Worm (Caenorhabditis elegans) whole organism, L3 larva: Measurements from ENCODE around the gene Y53G8AL.3.
A peak's percentile ranks its signal among the peaks of the same experiment; 100 is the strongest.

Experiments used
- R02D3.7 ChIP-seq: fragments of 150-350 bp; optimal IDR thresholded peaks from 2 replicates; lab custom pipeline; 2014; ENCODE audit warnings: missing biosample characterization, missing genetic modification characterization
- ZK546.5 ChIP-seq: sonication (generic microtip); optimal IDR thresholded peaks from 2 replicates; lab custom pipeline; 2017; ENCODE audit warnings: missing biosample characterization, missing genetic modification characterization
- aly-2 ChIP-seq: fragments of 150-350 bp; optimal IDR thresholded peaks from 2 replicates; lab custom pipeline; 2014; ENCODE audit warnings: missing biosample characterization, missing genetic modification characterization
- ama-1 ChIP-seq: fragments of 150-350 bp; optimal IDR thresholded peaks from 2 replicates; lab custom pipeline; 2018
- ceh-16 ChIP-seq: sonication (generic microtip); optimal IDR thresholded peaks from 2 replicates; lab custom pipeline; 2017; ENCODE audit warnings: missing biosample characterization, missing genetic modification characterization
- ceh-28 ChIP-seq: fragments of 150-350 bp; optimal IDR thresholded peaks from 2 replicates; lab custom pipeline; 2014; ENCODE audit warnings: missing biosample characterization, missing genetic modification reagents, missing genetic modification characterization
- ceh-82 ChIP-seq: fragments of 150-350 bp; optimal IDR thresholded peaks from 2 replicates; lab custom pipeline; 2014; ENCODE audit warnings: missing biosample characterization, missing genetic modification characterization
- ceh-9 ChIP-seq: sonication (generic microtip); optimal IDR thresholded peaks from 2 replicates; lab custom pipeline; 2018; ENCODE audit warnings: missing biosample characterization, missing genetic modification characterization
- daf-12 ChIP-seq: fragments of 150-350 bp; optimal IDR thresholded peaks from 2 replicates; lab custom pipeline; 2014; ENCODE audit warnings: missing biosample characterization, missing genetic modification reagents, missing genetic modification characterization
- egl-27 ChIP-seq: sonication (generic microtip); optimal IDR thresholded peaks from 4 replicates; lab custom pipeline; 2017; ENCODE audit warnings: missing biosample characterization, missing genetic modification reagents, missing genetic modification characterization
- egl-5 ChIP-seq: fragments of 150-350 bp; optimal IDR thresholded peaks from 2 replicates; lab custom pipeline; 2017; ENCODE audit warnings: missing biosample characterization, missing genetic modification reagents, missing genetic modification characterization, inconsistent platforms
- elt-1 ChIP-seq: fragments of 150-350 bp; optimal IDR thresholded peaks from 2 replicates; lab custom pipeline; 2014; ENCODE audit warnings: missing biosample characterization, missing genetic modification characterization
- elt-2 ChIP-seq: sonication (generic microtip); optimal IDR thresholded peaks from 2 replicates; lab custom pipeline; 2016; ENCODE audit warnings: missing genetic modification reagents, mild to moderate bottlenecking, missing genetic modification characterization, missing compliant biosample characterization
- elt-3 ChIP-seq, 3 experiments: fragments of 150-350 bp in 1 of 3; sonication (generic microtip) in 2 of 3; optimal IDR thresholded peaks; 2 replicates in 2 of 3; 4 replicates in 1 of 3; lab custom pipeline; 2014 to 2017; ENCODE audit warnings: missing biosample characterization in 3 of 3, missing genetic modification characterization in 3 of 3
- eor-1 ChIP-seq, 2 experiments: fragments of 150-350 bp; optimal IDR thresholded peaks; 2 replicates each; lab custom pipeline; 2014 to 2018; ENCODE audit warnings: missing biosample characterization in 2 of 2, missing genetic modification characterization in 2 of 2
- fkh-10 ChIP-seq: sonication (generic microtip); optimal IDR thresholded peaks from 2 replicates; lab custom pipeline; 2017; ENCODE audit warnings: missing biosample characterization, missing genetic modification reagents, missing genetic modification characterization
- fkh-2 ChIP-seq: fragments of 150-350 bp; optimal IDR thresholded peaks from 2 replicates; lab custom pipeline; 2014; ENCODE audit warnings: missing biosample characterization, missing genetic modification reagents, missing genetic modification characterization
- fos-1 ChIP-seq: fragments of 150-350 bp; optimal IDR thresholded peaks from 2 replicates; lab custom pipeline; 2014; ENCODE audit warnings: missing biosample characterization, missing genetic modification characterization
- hmg-11 ChIP-seq: sonication (generic microtip); optimal IDR thresholded peaks from 2 replicates; lab custom pipeline; 2016; ENCODE audit warnings: missing genetic modification characterization, missing compliant biosample characterization
- jun-1 ChIP-seq: fragments of 150-350 bp; optimal IDR thresholded peaks from 2 replicates; lab custom pipeline; 2014; ENCODE audit warnings: missing biosample characterization, missing genetic modification reagents, missing genetic modification characterization
- lin-15B ChIP-seq: fragments of 150-350 bp; optimal IDR thresholded peaks from 2 replicates; lab custom pipeline; 2014; ENCODE audit warnings: missing biosample characterization, missing genetic modification characterization
- lin-39 ChIP-seq: fragments of 150-350 bp; optimal IDR thresholded peaks from 2 replicates; lab custom pipeline; 2018; ENCODE audit warnings: missing biosample characterization, missing genetic modification reagents, missing genetic modification characterization
- lsy-12 ChIP-seq: sonication (generic microtip); optimal IDR thresholded peaks from 2 replicates; lab custom pipeline; 2016; ENCODE audit warnings: mild to moderate bottlenecking, missing genetic modification characterization, missing compliant biosample characterization
- mdl-1 ChIP-seq: fragments of 150-350 bp; optimal IDR thresholded peaks from 2 replicates; lab custom pipeline; 2014; ENCODE audit warnings: missing biosample characterization, missing genetic modification characterization
- mml-1 ChIP-seq: fragments of 150-350 bp; sonication (generic microtip); optimal IDR thresholded peaks from 3 replicates; lab custom pipeline; 2014; ENCODE audit warnings: missing biosample characterization, missing genetic modification characterization
- nfya-1 ChIP-seq: sonication (generic microtip); optimal IDR thresholded peaks from 2 replicates; lab custom pipeline; 2017; ENCODE audit warnings: missing genetic modification characterization, mild to moderate bottlenecking, missing compliant biosample characterization, antibody characterized with exemption, moderate library complexity; ENCODE audit not compliant: insufficient read depth
- nhr-11 ChIP-seq: fragments of 150-350 bp; optimal IDR thresholded peaks from 2 replicates; lab custom pipeline; 2014; ENCODE audit warnings: missing biosample characterization, missing genetic modification characterization
- nhr-12 ChIP-seq: fragments of 150-350 bp; optimal IDR thresholded peaks from 2 replicates; lab custom pipeline; 2014; ENCODE audit warnings: missing biosample characterization, missing genetic modification characterization
- nhr-23 ChIP-seq: fragments of 150-350 bp; optimal IDR thresholded peaks from 2 replicates; lab custom pipeline; 2014; ENCODE audit warnings: missing biosample characterization, missing genetic modification reagents, missing genetic modification characterization
- nhr-237 ChIP-seq: fragments of 150-350 bp; optimal IDR thresholded peaks from 2 replicates; lab custom pipeline; 2014; ENCODE audit warnings: missing biosample characterization, missing genetic modification characterization
- nhr-25 ChIP-seq: sonication (generic microtip); optimal IDR thresholded peaks from 2 replicates; lab custom pipeline; 2017; ENCODE audit warnings: missing biosample characterization, missing genetic modification characterization
- nhr-28 ChIP-seq: fragments of 150-350 bp; optimal IDR thresholded peaks from 2 replicates; lab custom pipeline; 2014; ENCODE audit warnings: missing biosample characterization, missing genetic modification characterization
- nhr-43 ChIP-seq: sonication (generic microtip); optimal IDR thresholded peaks from 2 replicates; lab custom pipeline; 2016; ENCODE audit warnings: mild to moderate bottlenecking, missing genetic modification characterization, missing compliant biosample characterization; ENCODE audit not compliant: poor library complexity, severe bottlenecking
- nhr-67 ChIP-seq: fragments of 150-350 bp; optimal IDR thresholded peaks from 2 replicates; lab custom pipeline; 2014; ENCODE audit warnings: missing biosample characterization, missing genetic modification characterization
- nhr-76 ChIP-seq: fragments of 150-350 bp; sonication (generic microtip); optimal IDR thresholded peaks from 5 replicates; lab custom pipeline; 2014; ENCODE audit warnings: missing biosample characterization, missing genetic modification characterization
- nhr-77 ChIP-seq: fragments of 150-350 bp; optimal IDR thresholded peaks from 2 replicates; lab custom pipeline; 2014; ENCODE audit warnings: missing biosample characterization, missing genetic modification characterization
- pha-4 ChIP-seq: fragments of 150-350 bp; optimal IDR thresholded peaks from 2 replicates; lab custom pipeline; 2014; ENCODE audit warnings: missing biosample characterization, missing genetic modification reagents, missing genetic modification characterization
- pqm-1 ChIP-seq: fragments of 150-350 bp; optimal IDR thresholded peaks from 2 replicates; lab custom pipeline; 2017; ENCODE audit warnings: missing biosample characterization, missing genetic modification characterization, inconsistent platforms
- sea-2 ChIP-seq: fragments of 150-350 bp; sonication (generic microtip); optimal IDR thresholded peaks from 4 replicates; lab custom pipeline; 2014; ENCODE audit warnings: missing biosample characterization, missing genetic modification reagents, missing genetic modification characterization
- skn-1 ChIP-seq: fragments of 150-350 bp; optimal IDR thresholded peaks from 2 replicates; lab custom pipeline; 2014; ENCODE audit warnings: missing biosample characterization, missing genetic modification characterization
- snpc-4 ChIP-seq: fragments of 150-350 bp; optimal IDR thresholded peaks from 2 replicates; lab custom pipeline; 2014; ENCODE audit warnings: missing biosample characterization, missing genetic modification characterization
- tbx-2 ChIP-seq: sonication (generic microtip); optimal IDR thresholded peaks from 2 replicates; lab custom pipeline; 2016; ENCODE audit warnings: mild to moderate bottlenecking, missing genetic modification characterization, missing compliant biosample characterization
- unc-39 ChIP-seq: sonication (generic microtip); optimal IDR thresholded peaks from 4 replicates; lab custom pipeline; 2017; ENCODE audit warnings: missing biosample characterization, missing genetic modification characterization
- unc-62 ChIP-seq: fragments of 150-350 bp; sonication (generic microtip); optimal IDR thresholded peaks from 4 replicates; lab custom pipeline; 2014; ENCODE audit warnings: missing biosample characterization, missing genetic modification reagents, missing genetic modification characterization
- zag-1 ChIP-seq: fragments of 150-350 bp; optimal IDR thresholded peaks from 2 replicates; lab custom pipeline; 2014; ENCODE audit warnings: missing biosample characterization, missing genetic modification characterization
- ztf-11 ChIP-seq: fragments of 150-350 bp; optimal IDR thresholded peaks from 2 replicates; lab custom pipeline; 2014; ENCODE audit warnings: missing biosample characterization, missing genetic modification characterization
- ztf-4 ChIP-seq: fragments of 150-350 bp; optimal IDR thresholded peaks from 2 replicates; lab custom pipeline; 2014; ENCODE audit warnings: missing biosample characterization, missing genetic modification characterization

Y53G8AL.3 gene

ce11 chrIII:3278610-3279009, 25.7 kb upstream of the Y53G8AL.3 start, which contains the start of gene Y53G8AM.8:
Gene Y53G8AM.8, minus strand, starts transcription at chrIII:3278710.
- TF ChIP-seq zag-1 = no peak
- no peak for TF ChIP-seq unc-62 (GFP tag; lab: Kevin White, UChicago)
- no peak for TF ChIP-seq nhr-76 (tag; lab: Kevin White, UChicago)
- TF ChIP-seq aly-2 (tag; lab: Kevin White, UChicago) = no peak
- TF ChIP-seq ceh-9 = no peak
- no peak for TF ChIP-seq ztf-4 (tag; lab: Kevin White, UChicago)
- no peak for TF ChIP-seq R02D3.7 (tag; lab: Kevin White, UChicago)
- TF ChIP-seq hmg-11 (tag; lab: Kevin White, UChicago) = no peak
- no peak for TF ChIP-seq ceh-82
- TF ChIP-seq tbx-2 = no peak
- TF ChIP-seq lin-39 (tag; lab: Kevin White, UChicago) = no peak
- no peak for TF ChIP-seq nhr-25
- no peak for TF ChIP-seq lsy-12 (tag; lab: Kevin White, UChicago)
- no peak for TF ChIP-seq fkh-2 (tag; lab: Kevin White, UChicago)
- no peak for TF ChIP-seq ceh-16
- TF ChIP-seq ama-1 (lab: Kevin White, UChicago) = no peak

- TF ChIP-seq fkh-2 (tag; lab: Kevin White, UChicago) (no peak), nfya-1 (tag; lab: Kevin White, UChicago) (peak; percentile 50), nhr-23 (tag; lab: Kevin White, UChicago) (peak; percentile 20), pha-4 (peak; percentile 24), fos-1 (tag; lab: Kevin White, UChicago) (no peak), lin-39 (tag; lab: Kevin White, UChicago) (peak; percentile 12)
These were observed 20.2 kb upstream of the Y53G8AL.3 start for ce11 chrIII:3273141-3273540.

- TF ChIP-seq ceh-82 = no peak
- TF ChIP-seq ceh-16 = no peak
- TF ChIP-seq eor-1 (tag; optimal IDR thresholded peaks at IDR 0.05; lab: Kevin White, UChicago) = no peak
- no peak for TF ChIP-seq nhr-12 (tag; lab: Kevin White, UChicago)
- peak; percentile 61 for TF ChIP-seq nhr-23 (tag; lab: Kevin White, UChicago)
- TF ChIP-seq fkh-2 (tag; lab: Kevin White, UChicago) = no peak
- TF ChIP-seq lin-39 (tag; lab: Kevin White, UChicago) = no peak
- peak; percentile 65 for TF ChIP-seq nfya-1 (tag; lab: Kevin White, UChicago)
- TF ChIP-seq unc-39 (tag; lab: Kevin White, UChicago) = no peak
- no peak for TF ChIP-seq aly-2 (tag; lab: Kevin White, UChicago)
- peak; percentile 71 for TF ChIP-seq elt-2 (tag; lab: Kevin White, UChicago)
- TF ChIP-seq R02D3.7 (tag; lab: Kevin White, UChicago) = peak; percentile 31
- no peak for TF ChIP-seq sea-2 (GFP tag; lab: Kevin White, UChicago)
- TF ChIP-seq hmg-11 (tag; lab: Kevin White, UChicago) = peak; percentile 47
- no peak for TF ChIP-seq nhr-67 (tag; lab: Kevin White, UChicago)
- no peak for TF ChIP-seq ztf-11 (tag; lab: Kevin White, UChicago)
- TF ChIP-seq fos-1 (tag; lab: Kevin White, UChicago) = no peak
- no peak for TF ChIP-seq fkh-10 (GFP tag; lab: Kevin White, UChicago)
- TF ChIP-seq nhr-25 = no peak
- TF ChIP-seq snpc-4 = peak; percentile 26
- TF ChIP-seq daf-12 (tag; lab: Kevin White, UChicago) = no peak
- no peak for TF ChIP-seq mml-1 (tag; lab: Kevin White, UChicago)
- TF ChIP-seq lin-15B (tag; lab: Kevin White, UChicago) = no peak
- no peak for TF ChIP-seq jun-1 (tag; lab: Kevin White, UChicago)
- no peak for TF ChIP-seq nhr-28 (tag; lab: Kevin White, UChicago)
- TF ChIP-seq pha-4 = peak; percentile 66
- no peak for TF ChIP-seq nhr-237 (tag; lab: Kevin White, UChicago)
- no peak for TF ChIP-seq ama-1 (lab: Kevin White, UChicago)
- TF ChIP-seq zag-1 = no peak
- no peak for TF ChIP-seq nhr-11 (tag; lab: Kevin White, UChicago)
- peak; percentile 54 for TF ChIP-seq tbx-2
- TF ChIP-seq nhr-77 (tag; lab: Kevin White, UChicago) = no peak
- TF ChIP-seq ztf-4 (tag; lab: Kevin White, UChicago) = no peak
- TF ChIP-seq lsy-12 (tag; lab: Kevin White, UChicago) = no peak
- TF ChIP-seq ceh-9 = no peak
- peak; percentile 53 for TF ChIP-seq ceh-28 (tag; lab: Kevin White, UChicago)
- TF ChIP-seq elt-3 (tag; optimal IDR thresholded peaks at IDR 0.05; lab: Kevin White, UChicago) = no peak
- TF ChIP-seq nhr-43 (tag; lab: Kevin White, UChicago) = no peak
- TF ChIP-seq skn-1 (tag; lab: Kevin White, UChicago) = no peak
- no peak for TF ChIP-seq egl-27 (tag; lab: Kevin White, UChicago)
- no peak for TF ChIP-seq unc-62 (GFP tag; lab: Kevin White, UChicago)
- TF ChIP-seq pqm-1 = peak; percentile 27
- no peak for TF ChIP-seq mdl-1 (tag; lab: Kevin White, UChicago)
- no peak for TF ChIP-seq elt-1 (tag; lab: Kevin White, UChicago)
- no peak for TF ChIP-seq ZK546.5
- no peak for TF ChIP-seq nhr-76 (tag; lab: Kevin White, UChicago)
- TF ChIP-seq egl-5 (tag; lab: Kevin White, UChicago) = no peak
- TF ChIP-seq, all 47 proteins: peak for 10
These were observed 18.7 kb upstream of the Y53G8AL.3 start for ce11 chrIII:3271682-3272081.
